Worm (Caenorhabditis elegans) whole organism, young adult: ENCODE data around the gene Y46E12A.5.

Experiments
- F57A8.1 ChIP-seq: fragments of 200-800 bp; sonication (Bioruptor generic); optimal IDR thresholded peaks from 2 replicates; lab custom pipeline; 2018; ENCODE audit warnings: mild to moderate bottlenecking, missing genetic modification characterization, moderate library complexity, missing compliant biosample characterization
- K11D2.4 ChIP-seq: fragments of 200-800 bp; sonication (Bioruptor generic); IDR thresholded peaks from 2 replicates; pipeline ENCODE4 v1.3.6; 2022; ENCODE audit warnings: missing genetic modification reagents, missing genetic modification characterization, missing compliant biosample characterization
- T07F8.4 ChIP-seq: sonication (generic microtip); optimal IDR thresholded peaks from 2 replicates; lab custom pipeline; 2016; ENCODE audit warnings: mild to moderate bottlenecking, missing genetic modification characterization, moderate library complexity, missing compliant biosample characterization
- ama-1 ChIP-seq, 3 experiments: fragments of 150-350 bp in 1 of 3; sonication (generic microtip) in 2 of 3; optimal IDR thresholded peaks; 2 replicates each; lab custom pipeline; 2014 to 2018; ENCODE audit warnings: missing biosample characterization in 2 of 3, missing genetic modification characterization in 2 of 3, missing genetic modification reagents in 2 of 3
- lsl-1 ChIP-seq: fragments of 200-800 bp; sonication (Bioruptor generic); optimal IDR thresholded peaks from 2 replicates; lab custom pipeline; 2018; ENCODE audit warnings: mild to moderate bottlenecking, missing genetic modification characterization, moderate library complexity, missing compliant biosample characterization
- madf-10 ChIP-seq: sonication (generic microtip); optimal IDR thresholded peaks from 2 replicates; lab custom pipeline; 2016; ENCODE audit warnings: mild to moderate bottlenecking, missing genetic modification characterization, missing compliant biosample characterization
- madf-6 ChIP-seq: fragments of 200-800 bp; sonication (Bioruptor generic); IDR thresholded peaks from 2 replicates; pipeline ENCODE4 v1.3.6; 2022; ENCODE audit warnings: missing genetic modification reagents, missing genetic modification characterization, missing compliant biosample characterization
- mxl-1 ChIP-seq: sonication (generic microtip); optimal IDR thresholded peaks from 2 replicates; lab custom pipeline; 2016; ENCODE audit warnings: missing genetic modification characterization, missing compliant biosample characterization
- nfya-1 ChIP-seq: sonication (generic microtip); optimal IDR thresholded peaks from 2 replicates; lab custom pipeline; 2017; ENCODE audit warnings: antibody characterized with exemption, missing compliant biosample characterization, missing genetic modification characterization, borderline replicate concordance; ENCODE audit not compliant: insufficient read depth
- rec-8 ChIP-seq, 2 experiments: sonication (generic microtip); optimal IDR thresholded peaks; 2 replicates each; lab custom pipeline; 2016; ENCODE audit warnings: mild to moderate bottlenecking in 2 of 2, missing genetic modification characterization in 2 of 2, missing genetic modification reagents in 2 of 2, missing genotype in 2 of 2, missing biosample characterization in 1 of 2, missing compliant biosample characterization in 1 of 2, moderate library complexity in 1 of 2
- tbp1 ChIP-seq: fragments of 200-800 bp; sonication (Bioruptor generic); optimal IDR thresholded peaks from 2 replicates; lab custom pipeline; 2018; ENCODE audit warnings: mild to moderate bottlenecking, missing genetic modification characterization, missing compliant biosample characterization
- tbx-9 ChIP-seq: sonication (generic microtip); optimal IDR thresholded peaks from 2 replicates; lab custom pipeline; 2016; ENCODE audit warnings: borderline replicate concordance, missing genetic modification characterization, inconsistent platforms, missing compliant biosample characterization
- unc-130 ChIP-seq: sonication (generic microtip); optimal IDR thresholded peaks from 2 replicates; lab custom pipeline; 2016; ENCODE audit warnings: missing genetic modification reagents, missing genetic modification characterization, missing compliant biosample characterization
- ztf-6 ChIP-seq: fragments of 200-800 bp; sonication (Bioruptor generic); IDR thresholded peaks from 2 replicates; pipeline ENCODE4 v1.3.6; 2022; ENCODE audit warnings: missing genetic modification reagents, missing genetic modification characterization, missing compliant biosample characterization

DNA sequence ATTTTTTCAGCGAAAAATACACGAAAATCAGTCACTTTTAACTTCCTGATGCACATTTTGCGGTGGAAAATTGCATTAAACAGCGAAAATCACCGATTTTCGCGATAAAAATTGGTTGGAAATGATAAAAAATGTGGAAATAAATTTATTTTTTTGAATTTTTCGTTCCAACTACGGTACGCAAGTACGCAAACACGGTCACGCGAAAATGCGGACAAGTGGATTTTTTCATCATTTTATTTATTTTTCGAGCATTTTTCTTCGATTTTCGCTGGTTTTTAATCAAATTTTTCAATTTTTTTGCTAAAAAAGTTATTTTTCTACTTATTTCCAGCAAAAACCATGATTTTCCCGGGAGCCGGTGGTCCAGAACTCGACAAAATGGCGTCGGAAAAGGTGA, 19.4 kb upstream of the Y46E12A.5 start, which contains the start of gene Y39A3CL.3:
- TF ChIP-seq ama-1 (optimal IDR thresholded peaks at IDR 0.05; lab: Kevin White, UChicago) (no peak), ama-1 (GFP tag; optimal IDR thresholded peaks at IDR 0.05; lab: Kevin White, UChicago) (no peak), tbx-9 (tag; lab: Kevin White, UChicago) (no peak), tbp1 (GFP tag; lab: Kevin White, UChicago) (no peak), mxl-1 (no peak), madf-10 (tag; lab: Kevin White, UChicago) (no peak), ztf-6 (GFP tag; lab: Robert Waterston, UW) (no peak), rec-8 (tag; optimal IDR thresholded peaks at IDR 0.05; lab: Kevin White, UChicago) (no peak), nfya-1 (tag; lab: Kevin White, UChicago) (no peak), F57A8.1 (no peak), unc-130 (no peak), K11D2.4 (no peak), madf-6 (GFP tag; lab: Robert Waterston, UW) (no peak), lsl-1 (GFP tag; lab: Kevin White, UChicago) (peak; percentile 62), T07F8.4 (tag; lab: Kevin White, UChicago) (no peak)
